Worm (Caenorhabditis elegans): ENCODE data around the gene fntb-1.
A peak's percentile ranks its signal among the peaks of the same experiment; 100 is the strongest.

Gene fntb-1

DNA sequence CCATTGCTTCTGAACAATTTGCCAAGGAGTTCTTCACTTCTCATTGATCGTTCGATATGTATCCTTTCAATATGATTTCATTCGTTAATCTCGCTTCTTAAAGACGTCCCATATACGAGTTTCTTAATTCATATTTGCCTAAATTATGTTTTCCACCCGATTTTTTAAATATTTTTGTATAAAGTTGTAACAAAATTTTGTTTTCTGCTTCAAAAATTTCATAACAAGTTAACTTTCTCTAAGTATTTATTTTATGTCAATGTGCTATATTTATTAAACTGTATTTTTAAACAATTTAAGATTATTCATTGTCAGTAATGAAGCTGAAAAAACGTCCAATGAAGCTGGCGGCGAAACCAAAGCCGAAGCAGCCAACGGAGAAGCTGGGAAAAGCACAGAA lies 1.9 kb downstream of the fntb-1 start, which contains the start of gene F23B12.7:
Gene F23B12.7, plus strand, starts transcription at position 301 of the 400 bp plus-strand sequence.
- TF ChIP-seq duxl-1 (tag; optimal IDR thresholded peaks at IDR 0.05; ENCODE audit: poor library complexity) = no peak
- peak; percentile 12 for TF ChIP-seq ama-1 (optimal IDR thresholded peaks at IDR 0.05)
- TF ChIP-seq unc-130 (GFP tag; optimal IDR thresholded peaks at IDR 0.05) = no peak
- TF ChIP-seq Y48G9A.11 (GFP tag; IDR thresholded peaks at IDR 0.05) = no peak
- no peak for TF ChIP-seq ZK337.2 (GFP tag; IDR thresholded peaks at IDR 0.05)

DNA sequence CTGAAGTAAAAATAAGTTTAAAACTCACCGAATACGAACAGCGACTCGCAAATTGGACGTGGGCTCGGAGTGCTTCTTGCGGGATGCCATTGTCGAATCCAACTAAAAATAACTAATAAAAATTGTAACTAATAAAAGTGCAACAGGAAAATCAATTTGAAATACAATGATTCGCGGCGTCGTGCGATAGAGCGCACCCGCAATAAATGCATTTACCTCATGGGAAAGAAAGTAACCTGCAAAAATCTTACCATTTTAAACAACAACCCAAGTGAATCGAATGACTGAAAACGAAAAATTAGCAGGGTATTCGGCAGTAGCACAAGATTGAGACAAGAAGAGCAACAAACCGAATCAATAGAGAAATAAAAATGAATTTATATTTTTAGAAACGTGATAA lies 9.2 kb downstream of the fntb-1 start, which contains the start of gene bmk-1:
Gene bmk-1, minus strand, starts transcription at position 359 of the 400 bp plus-strand sequence.
- TF ChIP-seq madf-5 (GFP tag; IDR thresholded peaks at IDR 0.05) = no peak
- no peak for TF ChIP-seq nhr-11 (tag; optimal IDR thresholded peaks at IDR 0.05)
- TF ChIP-seq lin-38 (GFP tag; IDR thresholded peaks at IDR 0.05) = peak; percentile 63
- TF ChIP-seq nhr-48 (tag; optimal IDR thresholded peaks at IDR 0.05) = no peak
- TF ChIP-seq daf-19 (GFP tag; conservative IDR thresholded peaks at IDR 0.05) = no peak
- TF ChIP-seq tra-1 (GFP tag; IDR thresholded peaks at IDR 0.05) = no peak
- TF ChIP-seq zfp-2 (tag; optimal IDR thresholded peaks at IDR 0.05) = no peak
- TF ChIP-seq saeg-2 (GFP tag; IDR thresholded peaks at IDR 0.05) = no peak
- TF ChIP-seq hif-1 (tag; optimal IDR thresholded peaks at IDR 0.05) = no peak
- peak; percentile 25 for TF ChIP-seq mes-2 (tag; optimal IDR thresholded peaks at IDR 0.05; ENCODE audit: poor library complexity, severe bottlenecking)
- TF ChIP-seq aha-1 (tag) = peak; percentile 70
- TF ChIP-seq zag-1 (tag; optimal IDR thresholded peaks at IDR 0.05) = no peak
- TF ChIP-seq aly-2 (tag; optimal IDR thresholded peaks at IDR 0.05) = no peak
- TF ChIP-seq hlh-30 (tag; optimal IDR thresholded peaks at IDR 0.05; ENCODE audit: insufficient read depth) = no peak
- TF ChIP-seq dmd-6 (GFP tag; IDR thresholded peaks at IDR 0.05) = no peak
- TF ChIP-seq zip-2 (tag; optimal IDR thresholded peaks at IDR 0.05) = no peak
- TF ChIP-seq dmd-9 (GFP tag; IDR thresholded peaks at IDR 0.05) = no peak
- no peak for TF ChIP-seq nhr-42 (GFP tag; IDR thresholded peaks at IDR 0.05)
- TF ChIP-seq jun-1 (tag; optimal IDR thresholded peaks at IDR 0.05) = no peak
- TF ChIP-seq ceh-32 (tag; optimal IDR thresholded peaks at IDR 0.05; ENCODE audit: poor library complexity) = no peak
- no peak for TF ChIP-seq Y75B8A.6 (GFP tag; IDR thresholded peaks at IDR 0.05)
- TF ChIP-seq T20F7.1 (GFP tag; optimal IDR thresholded peaks at IDR 0.05) = no peak
- peak; percentile 73 for TF ChIP-seq dpl-1 (GFP tag; optimal IDR thresholded peaks at IDR 0.05)
- no peak for TF ChIP-seq hlh-11 (tag; optimal IDR thresholded peaks at IDR 0.05)
- TF ChIP-seq F37D6.2 (tag; optimal IDR thresholded peaks at IDR 0.05) = no peak
- TF ChIP-seq mxl-3 (GFP tag; optimal IDR thresholded peaks at IDR 0.05) = no peak
- no peak for TF ChIP-seq unc-62 (GFP tag; optimal IDR thresholded peaks at IDR 0.05 in 1 of 2)
- TF ChIP-seq unc-62 (tag; optimal IDR thresholded peaks at IDR 0.05) = no peak
- no peak for TF ChIP-seq F44E2.7 (GFP tag; IDR thresholded peaks at IDR 0.05)
- TF ChIP-seq lim-7 (GFP tag; IDR thresholded peaks at IDR 0.05) = 0 out of 2 replicates have a peak, but pooled peaks have one; percentile 7
- TF ChIP-seq nhr-237 (tag; optimal IDR thresholded peaks at IDR 0.05) = no peak
- no peak for TF ChIP-seq pha-4 (GFP tag; IDR thresholded peaks at IDR 0.05)
- no peak for TF ChIP-seq pha-4 (tag; optimal IDR thresholded peaks at IDR 0.05)

DNA sequence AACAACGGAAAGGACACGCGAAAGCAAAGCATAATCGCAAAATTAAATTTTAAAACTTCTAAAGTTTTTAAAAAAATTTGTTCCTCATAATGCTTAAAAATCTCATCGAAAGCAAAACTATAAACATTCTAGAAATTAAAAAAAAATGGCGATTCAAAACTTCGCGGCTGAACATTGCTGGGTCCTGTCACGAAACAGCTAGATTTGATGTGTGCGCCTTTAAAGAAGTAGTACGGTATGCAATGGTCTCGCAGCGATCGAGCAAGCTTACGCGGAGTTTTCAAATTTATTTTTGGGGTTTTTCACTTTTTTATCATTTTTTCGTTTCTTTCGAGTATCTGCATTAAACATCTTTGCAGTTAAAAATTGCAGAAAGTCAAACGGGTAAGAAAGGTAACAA lies 9.6 kb downstream of the fntb-1 start, which contains the start of gene coh-3:
Gene coh-3, plus strand, starts transcription at position 353 of the 400 bp plus-strand sequence.
- no peak for TF ChIP-seq unc-62 (GFP tag; optimal IDR thresholded peaks at IDR 0.05 in 1 of 2)
- TF ChIP-seq unc-62 (tag; optimal IDR thresholded peaks at IDR 0.05) = no peak
- no peak for TF ChIP-seq T26A8.4 (GFP tag; IDR thresholded peaks at IDR 0.05)
- no peak for TF ChIP-seq ces-1 (GFP tag; optimal IDR thresholded peaks at IDR 0.05)
- peak; percentile 10 for TF ChIP-seq mes-2 (tag; optimal IDR thresholded peaks at IDR 0.05; ENCODE audit: poor library complexity, severe bottlenecking)
- peak; percentile 52 for TF ChIP-seq lin-38 (GFP tag; IDR thresholded peaks at IDR 0.05)
- no peak for TF ChIP-seq lin-1 (GFP tag; IDR thresholded peaks at IDR 0.05)
- TF ChIP-seq F49E8.2 (tag; optimal IDR thresholded peaks at IDR 0.05; ENCODE audit: borderline replicate concordance) = peak; percentile 85
- TF ChIP-seq snpc-1.2 (GFP tag; IDR thresholded peaks at IDR 0.05) = peak; percentile 75; the same call in 1 of the 2 replicates
- TF ChIP-seq rbr-2 (tag; optimal IDR thresholded peaks at IDR 0.05) = no peak
- TF ChIP-seq unc-130 (GFP tag; optimal IDR thresholded peaks at IDR 0.05) = peak; percentile 74
- peak; percentile 62; the same call in 1 of the 2 replicates for TF ChIP-seq Y48G9A.11 (GFP tag; IDR thresholded peaks at IDR 0.05)
- peak; percentile 51; the same call in 1 of the 2 replicates for TF ChIP-seq arid-1 (GFP tag; conservative IDR thresholded peaks at IDR 0.05)
- TF ChIP-seq ceh-32 (tag; optimal IDR thresholded peaks at IDR 0.05; ENCODE audit: poor library complexity) = no peak
